Worm (Caenorhabditis elegans) whole organism, L1 larva: ENCODE results near the gene W06D11.3.

Experiments used
- F16B12.6 ChIP-seq: fragments of 150-350 bp; optimal IDR thresholded peaks from 2 replicates; lab custom pipeline; 2014; ENCODE audit warnings: missing biosample characterization, missing genetic modification characterization
- ama-1 ChIP-seq: fragments of 150-350 bp; optimal IDR thresholded peaks from 2 replicates; lab custom pipeline; 2014
- ceh-82 ChIP-seq, 3 experiments: fragments of 150-350 bp in 1 of 3; sonication (generic microtip) in 2 of 3; optimal IDR thresholded peaks; 2 replicates each; lab custom pipeline; 2014 to 2017; ENCODE audit warnings: missing biosample characterization in 3 of 3, missing genetic modification characterization in 3 of 3
- ceh-90 ChIP-seq: sonication (generic microtip); optimal IDR thresholded peaks from 2 replicates; lab custom pipeline; 2016; ENCODE audit warnings: missing genetic modification characterization, missing compliant biosample characterization
- ces-1 ChIP-seq: fragments of 150-350 bp; optimal IDR thresholded peaks from 2 replicates; lab custom pipeline; 2014; ENCODE audit warnings: missing biosample characterization, missing genetic modification reagents, missing genetic modification characterization
- dsc-1 ChIP-seq: sonication (generic microtip); optimal IDR thresholded peaks from 2 replicates; lab custom pipeline; 2016; ENCODE audit warnings: mild to moderate bottlenecking, missing genetic modification characterization, missing compliant biosample characterization
- efl-3 ChIP-seq: fragments of 200-800 bp; sonication (Bioruptor generic); optimal IDR thresholded peaks from 2 replicates; lab custom pipeline; 2018; ENCODE audit warnings: mild to moderate bottlenecking, missing genetic modification characterization, missing compliant biosample characterization
- egl-27 ChIP-seq, 2 experiments: fragments of 150-350 bp in 1 of 2; sonication (generic microtip); optimal IDR thresholded peaks; 3 replicates each; lab custom pipeline; 2017 to 2018; ENCODE audit warnings: missing biosample characterization in 2 of 2, missing genetic modification characterization in 2 of 2, missing genetic modification reagents in 2 of 2
- elt-2 ChIP-seq: sonication (generic microtip); optimal IDR thresholded peaks from 2 replicates; lab custom pipeline; 2016; ENCODE audit warnings: missing genetic modification characterization, mild to moderate bottlenecking, inconsistent platforms, missing compliant biosample characterization, missing genetic modification reagents
- fkh-10 ChIP-seq: sonication (generic microtip); optimal IDR thresholded peaks from 2 replicates; lab custom pipeline; 2017; ENCODE audit warnings: missing biosample characterization, missing genetic modification reagents, missing genetic modification characterization
- fkh-4 ChIP-seq: sonication (generic microtip); optimal IDR thresholded peaks from 2 replicates; lab custom pipeline; 2016; ENCODE audit warnings: missing compliant biosample characterization, missing genetic modification characterization, borderline replicate concordance
- fkh-8 ChIP-seq: sonication (generic microtip); optimal IDR thresholded peaks from 2 replicates; lab custom pipeline; 2016; ENCODE audit warnings: mild to moderate bottlenecking, missing genetic modification characterization, missing compliant biosample characterization
- irx-1 ChIP-seq: sonication (generic microtip); optimal IDR thresholded peaks from 2 replicates; lab custom pipeline; 2016; ENCODE audit warnings: missing genetic modification characterization, missing compliant biosample characterization
- jun-1 ChIP-seq: fragments of 150-350 bp; optimal IDR thresholded peaks from 2 replicates; lab custom pipeline; 2014; ENCODE audit warnings: missing biosample characterization, missing genetic modification reagents, missing genetic modification characterization
- lin-14 ChIP-seq: fragments of 200-800 bp; sonication (Bioruptor generic); optimal IDR thresholded peaks from 2 replicates; lab custom pipeline; 2018; ENCODE audit warnings: mild to moderate bottlenecking, missing genetic modification characterization, moderate library complexity, missing compliant biosample characterization
- lin-15B ChIP-seq: fragments of 150-350 bp; sonication (generic microtip); optimal IDR thresholded peaks from 3 replicates; lab custom pipeline; 2014; ENCODE audit warnings: missing biosample characterization, missing genetic modification characterization
- lin-39 ChIP-seq: fragments of 150-350 bp; optimal IDR thresholded peaks from 2 replicates; lab custom pipeline; 2014; ENCODE audit warnings: missing biosample characterization, missing genetic modification reagents, missing genetic modification characterization
- lsy-2 ChIP-seq, 2 experiments: fragments of 150-350 bp; optimal IDR thresholded peaks; 2 replicates each; lab custom pipeline; 2014; ENCODE audit warnings: missing biosample characterization in 2 of 2, missing genetic modification characterization in 2 of 2
- mab-9 ChIP-seq: fragments of 200-800 bp; sonication (Bioruptor generic); IDR thresholded peaks from 2 replicates; pipeline ENCODE4 v1.3.6; 2022; ENCODE audit warnings: missing genetic modification reagents, missing genetic modification characterization, missing compliant biosample characterization
- mdl-1 ChIP-seq, 2 experiments: fragments of 150-350 bp; optimal IDR thresholded peaks; 2 replicates each; lab custom pipeline; 2014 to 2017; ENCODE audit warnings: missing biosample characterization in 2 of 2, missing genetic modification characterization in 2 of 2, inconsistent platforms in 1 of 2
- nhr-20 ChIP-seq: sonication (generic microtip); optimal IDR thresholded peaks from 2 replicates; lab custom pipeline; 2016; ENCODE audit warnings: mild to moderate bottlenecking, missing genetic modification characterization, missing compliant biosample characterization
- nhr-28 ChIP-seq: fragments of 150-350 bp; optimal IDR thresholded peaks from 2 replicates; lab custom pipeline; 2014; ENCODE audit warnings: missing biosample characterization, missing genetic modification characterization
- nhr-76 ChIP-seq: sonication (generic microtip); optimal IDR thresholded peaks from 2 replicates; lab custom pipeline; 2017; ENCODE audit warnings: missing biosample characterization, missing genetic modification characterization
- nhr-85 ChIP-seq: sonication (generic microtip); peaks from one replicate; lab custom pipeline; 2016; ENCODE audit warnings: missing genetic modification characterization, inconsistent platforms, missing compliant biosample characterization
- pag-3 ChIP-seq: sonication (generic microtip); optimal IDR thresholded peaks from 2 replicates; lab custom pipeline; 2017; ENCODE audit warnings: missing genetic modification characterization, mild to moderate bottlenecking, missing compliant biosample characterization, antibody characterized with exemption, borderline replicate concordance; ENCODE audit not compliant: insufficient read depth
- snu-23 ChIP-seq: sonication (generic microtip); optimal IDR thresholded peaks from 2 replicates; lab custom pipeline; 2016; ENCODE audit warnings: missing genetic modification characterization, missing compliant biosample characterization
- sox-4 ChIP-seq: sonication (generic microtip); optimal IDR thresholded peaks from 2 replicates; lab custom pipeline; 2016; ENCODE audit warnings: missing genetic modification characterization, missing compliant biosample characterization
- unc-86 ChIP-seq: sonication (generic microtip); optimal IDR thresholded peaks from 2 replicates; lab custom pipeline; 2016; ENCODE audit warnings: missing genetic modification characterization, missing compliant biosample characterization
- zag-1 ChIP-seq: fragments of 150-350 bp; optimal IDR thresholded peaks from 2 replicates; lab custom pipeline; 2014; ENCODE audit warnings: missing biosample characterization, missing genetic modification characterization
- ztf-11 ChIP-seq, 2 experiments: sonication (generic microtip); optimal IDR thresholded peaks; 2 replicates each; lab custom pipeline; 2016 to 2017; ENCODE audit warnings: missing genetic modification characterization in 2 of 2, missing biosample characterization in 1 of 2, missing compliant biosample characterization in 1 of 2

The W06D11.3 gene

DNA sequence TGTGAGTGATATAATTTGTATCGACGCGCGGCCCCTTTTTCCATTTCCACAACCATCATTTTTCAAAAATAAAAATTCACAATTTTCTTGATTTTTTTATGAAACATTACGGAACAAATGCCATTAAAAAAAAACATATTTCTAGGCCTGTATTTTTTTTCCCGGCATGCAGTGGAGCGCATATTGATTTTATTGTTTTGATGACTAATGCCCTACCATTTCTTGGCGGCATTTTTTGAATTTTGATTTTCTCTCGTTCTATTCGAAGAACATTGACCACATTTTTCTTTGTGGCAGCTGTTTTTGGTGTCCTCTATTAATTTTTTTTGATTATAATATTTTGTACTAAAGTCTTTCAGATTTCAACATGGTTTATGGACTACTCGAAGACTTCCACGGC, at the start of gene W06D11.3:
Gene W06D11.3 (plus strand): TSS at position 360 of the 400 bp plus-strand sequence.
- TF ChIP-seq ama-1 (lab: Kevin White, UChicago) (no peak), ceh-90 (tag; lab: Kevin White, UChicago) (no peak), lin-14 (GFP tag; lab: Kevin White, UChicago) (no peak), dsc-1 (tag; lab: Kevin White, UChicago) (no peak), nhr-85 (no peak), fkh-8 (tag; lab: Kevin White, UChicago) (no peak), nhr-28 (tag; lab: Kevin White, UChicago) (no peak), ztf-11 (tag; optimal IDR thresholded peaks at IDR 0.05; lab: Kevin White, UChicago) (no peak), sox-4 (tag; lab: Kevin White, UChicago) (no peak)

DNA sequence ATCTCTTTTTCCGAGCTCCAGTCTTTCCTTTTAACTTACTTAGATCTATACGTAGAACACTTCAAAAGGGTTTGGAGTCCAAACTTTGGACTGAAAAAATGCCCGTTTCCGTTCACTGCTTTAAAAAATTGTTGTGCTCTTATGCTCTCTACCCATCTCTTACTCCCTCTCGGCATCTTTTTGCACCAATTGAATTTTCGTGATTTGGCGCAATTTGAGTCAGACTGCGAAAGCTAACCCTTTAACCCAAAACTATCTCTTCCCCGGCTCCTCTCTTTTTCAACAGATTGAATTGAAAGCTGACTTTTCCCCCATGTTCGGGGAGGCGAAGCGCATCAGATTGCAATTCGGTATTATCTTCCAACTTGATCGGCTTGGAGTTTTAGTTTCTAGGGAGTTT, 46.3 kb upstream of the W06D11.3 start:
- TF ChIP-seq fkh-10 = peak; percentile 59
- TF ChIP-seq ces-1 (GFP tag; lab: Kevin White, UChicago) = peak; percentile 23
- TF ChIP-seq nhr-20 (tag; lab: Kevin White, UChicago) = no peak

DNA sequence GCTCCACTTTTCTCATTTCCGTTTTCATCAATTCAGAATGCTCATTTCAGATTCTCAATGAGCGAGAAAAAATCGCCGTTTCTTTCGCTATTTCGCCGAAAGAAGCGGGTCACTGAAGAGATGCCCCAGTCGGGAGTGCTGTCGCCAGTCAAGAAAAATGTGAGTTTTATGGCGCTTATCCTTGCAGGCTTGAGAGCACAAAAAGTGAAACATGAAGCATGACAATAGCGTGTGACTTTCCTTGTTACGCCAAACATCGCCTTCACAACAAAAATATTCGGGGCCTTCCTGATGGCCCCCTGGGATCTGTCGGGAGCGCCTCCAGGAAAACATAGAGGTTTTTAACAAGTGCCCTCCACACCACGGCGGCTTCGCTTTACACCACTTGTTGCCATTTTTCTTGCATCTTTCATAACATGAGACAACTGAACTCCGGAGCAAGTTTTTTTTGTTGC, 41.9 kb upstream of the W06D11.3 start, which contains the start of gene E01G6.2:
Gene E01G6.2 (plus strand): TSS at position 51 of the 455 bp plus-strand sequence.
- TF ChIP-seq sox-4 (tag; lab: Kevin White, UChicago) (no peak), elt-2 (tag; lab: Kevin White, UChicago) (no peak), F16B12.6 (tag; lab: Kevin White, UChicago) (no peak), zag-1 (tag; lab: Kevin White, UChicago) (no peak), mab-9 (GFP tag; lab: Robert Waterston, UW) (0 out of 2 replicates have a peak, but pooled peaks have one; percentile 43), efl-3 (no peak), ces-1 (GFP tag; lab: Kevin White, UChicago) (no peak), lin-14 (GFP tag; lab: Kevin White, UChicago) (peak; percentile 65), lsy-2 (tag; optimal IDR thresholded peaks at IDR 0.05; lab: Kevin White, UChicago) (no peak), fkh-4 (tag; lab: Kevin White, UChicago) (no peak)

DNA sequence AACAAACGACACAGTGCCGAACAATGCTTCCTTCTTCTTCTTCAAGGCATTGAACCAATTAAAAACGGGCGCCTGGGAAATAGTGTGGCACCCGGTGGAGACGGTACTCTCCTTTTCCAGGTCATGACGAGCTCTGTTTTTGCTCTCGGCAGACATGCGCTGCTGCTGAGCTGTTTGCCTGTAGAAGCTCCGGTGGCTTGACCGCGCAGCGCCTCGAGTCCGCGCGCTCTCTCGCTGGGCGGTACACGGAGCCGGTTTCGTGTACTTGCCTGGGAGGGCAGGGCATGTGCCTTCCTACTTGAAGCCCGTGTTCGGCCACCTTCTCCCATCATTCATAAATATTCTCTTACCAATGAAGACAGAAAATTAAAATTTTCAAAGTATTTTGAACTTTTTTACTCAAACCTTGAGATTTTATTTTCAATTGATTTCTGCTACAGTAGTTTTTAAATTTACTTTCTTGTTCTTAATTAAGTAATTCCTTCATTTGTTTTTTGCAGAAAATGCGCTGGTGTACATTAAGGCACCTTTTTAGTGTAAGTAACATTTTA, 38.0 kb upstream of the W06D11.3 start, which contains the start of gene E01G6.1:
Gene E01G6.1 (plus strand): TSS at position 501 of the 551 bp plus-strand sequence.
- TF ChIP-seq mdl-1 (tag; optimal IDR thresholded peaks at IDR 0.05; lab: Kevin White, UChicago) = no peak
- no peak for TF ChIP-seq lin-39 (tag; lab: Kevin White, UChicago)

DNA sequence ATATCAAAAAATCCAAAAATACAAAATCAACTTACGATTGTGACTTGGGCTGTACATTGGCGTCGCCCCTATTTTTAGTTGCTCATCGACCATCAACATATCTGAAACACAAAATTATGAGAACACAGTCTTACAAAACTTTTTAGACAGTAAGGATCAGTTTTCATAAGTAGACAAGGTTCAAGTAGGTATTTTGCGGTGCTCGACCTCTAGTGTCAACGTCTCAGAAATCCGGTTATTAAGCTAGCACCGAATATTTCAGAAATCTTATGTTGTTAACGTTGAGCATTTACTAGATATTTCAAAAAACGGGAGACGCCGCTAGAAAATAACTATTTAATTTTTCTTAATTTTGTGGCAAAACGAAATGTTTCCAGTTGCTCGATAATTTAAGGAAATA, 27.6 kb upstream of the W06D11.3 start, which contains the start of gene otpl-8:
Gene otpl-8 (minus strand): TSS at position 101 of the 400 bp plus-strand sequence.
- TF ChIP-seq ceh-82 (tag; optimal IDR thresholded peaks at IDR 0.05; lab: Kevin White, UChicago) (no peak), pag-3 (tag; lab: Kevin White, UChicago) (no peak), snu-23 (GFP tag; lab: Kevin White, UChicago) (no peak), nhr-85 (no peak), nhr-76 (tag; lab: Kevin White, UChicago) (no peak), unc-86 (tag; lab: Kevin White, UChicago) (no peak), lin-39 (tag; lab: Kevin White, UChicago) (no peak), lin-15B (no peak), irx-1 (tag; lab: Kevin White, UChicago) (no peak)

DNA sequence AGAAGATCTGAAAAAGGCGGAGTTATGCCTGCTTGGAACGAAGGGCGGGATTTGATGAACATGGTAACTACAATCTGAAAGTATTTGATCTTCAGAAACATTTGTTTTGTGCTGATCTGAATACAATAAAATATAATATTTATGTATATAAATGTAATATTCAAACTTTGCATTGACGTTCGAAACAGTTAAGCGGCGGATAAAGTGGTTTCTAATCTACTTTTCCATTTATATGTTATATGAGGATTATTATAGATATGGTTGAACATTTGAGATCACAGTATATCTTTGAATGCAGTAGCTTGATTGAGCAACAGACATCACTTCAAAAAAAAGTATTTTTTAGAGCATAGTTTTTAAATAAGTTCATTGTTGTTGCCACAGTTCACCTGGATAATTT, 24.6 kb upstream of the W06D11.3 start, which contains the start of gene H19J13.2:
Gene H19J13.2 (minus strand): TSS at position 101 of the 400 bp plus-strand sequence.
- TF ChIP-seq dsc-1 (tag; lab: Kevin White, UChicago) (no peak), jun-1 (tag; lab: Kevin White, UChicago) (no peak), egl-27 (tag; optimal IDR thresholded peaks at IDR 0.05; lab: Kevin White, UChicago) (no peak)
